Worm (Caenorhabditis elegans): ENCODE results near the gene W02B12.11.
A peak's percentile ranks its signal among the peaks of the same experiment; 100 is the strongest.

Gene W02B12.11

ce11 chrII:11467541-11467940 is 6.1 kb upstream of the W02B12.11 start, which contains the start of gene klp-17:
klp-17 (minus strand) TSS chrII:11467641.
- TF ChIP-seq ztf-11 (tag; optimal IDR thresholded peaks at IDR 0.05) (no peak), zip-2 (tag; optimal IDR thresholded peaks at IDR 0.05) (no peak), egl-43 (GFP tag; IDR thresholded peaks at IDR 0.05) (no peak), hmg-1.1 (GFP tag; IDR thresholded peaks at IDR 0.05) (no peak), mxl-2 (GFP tag; conservative IDR thresholded peaks at IDR 0.05) (no peak), ceh-62 (tag; optimal IDR thresholded peaks at IDR 0.05) (no peak)

ce11 chrII:11469574-11470108 is 4.0 kb upstream of the W02B12.11 start, which contains the start of gene cisd-1:
cisd-1 (minus strand) TSS chrII:11469624.
- TF ChIP-seq hlh-30 (tag; optimal IDR thresholded peaks at IDR 0.05; ENCODE audit: insufficient read depth) (peak; percentile 13), mxl-3 (GFP tag; optimal IDR thresholded peaks at IDR 0.05) (peak; percentile 49), dve-1 (tag; optimal IDR thresholded peaks at IDR 0.05; ENCODE audit: insufficient read depth) (peak; percentile 7), jun-1 (tag; optimal IDR thresholded peaks at IDR 0.05) (no peak), T20F7.1 (GFP tag; optimal IDR thresholded peaks at IDR 0.05) (peak; percentile 26), nhr-237 (tag; optimal IDR thresholded peaks at IDR 0.05) (no peak), nhr-28 (tag; optimal IDR thresholded peaks at IDR 0.05) (peak; percentile 98), daf-16 (GFP tag; optimal IDR thresholded peaks at IDR 0.05) (no peak), daf-16 (tag; optimal IDR thresholded peaks at IDR 0.05) (peak; percentile 28), ama-1 (optimal IDR thresholded peaks at IDR 0.05) (peak; percentile 28), hlh-11 (tag; optimal IDR thresholded peaks at IDR 0.05) (peak; percentile 53), hif-1 (tag; optimal IDR thresholded peaks at IDR 0.05) (peak in 1 of 2 experiments; percentile 49), mes-2 (tag; optimal IDR thresholded peaks at IDR 0.05; ENCODE audit: poor library complexity, severe bottlenecking) (peak; percentile 11), php-3 (GFP tag; IDR thresholded peaks at IDR 0.05) (no peak), madf-9 (GFP tag; conservative IDR thresholded peaks at IDR 0.05) (no peak), set-16 (GFP tag; IDR thresholded peaks at IDR 0.05) (no peak), nhr-11 (tag; optimal IDR thresholded peaks at IDR 0.05) (no peak), mep-1 (tag; optimal IDR thresholded peaks at IDR 0.05) (peak; percentile 62), mdl-1 (tag; optimal IDR thresholded peaks at IDR 0.05) (peak in 1 of 2 experiments; percentile 12), nhr-77 (tag; optimal IDR thresholded peaks at IDR 0.05) (peak; percentile 2), mdt-29 (GFP tag; IDR thresholded peaks at IDR 0.05) (no peak), dmd-6 (GFP tag; IDR thresholded peaks at IDR 0.05) (peak; percentile 33; the same call in 1 of the 2 replicates), pqm-1 (tag; optimal IDR thresholded peaks at IDR 0.05) (peak; percentile 45)

ce11 chrII:11471916-11472315 is 1.7 kb upstream of the W02B12.11 start, which contains the start of gene mfn-1:
mfn-1 (minus strand) TSS chrII:11472016.
- no peak for TF ChIP-seq T20F7.1 (GFP tag; optimal IDR thresholded peaks at IDR 0.05)
- no peak for TF ChIP-seq lin-38 (GFP tag; IDR thresholded peaks at IDR 0.05)
- no peak for TF ChIP-seq snpc-4 (tag; optimal IDR thresholded peaks at IDR 0.05)
- TF ChIP-seq nhr-76 (tag; optimal IDR thresholded peaks at IDR 0.05) = no peak
- TF ChIP-seq pqm-1 (tag; optimal IDR thresholded peaks at IDR 0.05) = no peak
- no peak for TF ChIP-seq dpl-1 (GFP tag; optimal IDR thresholded peaks at IDR 0.05)
- no peak for TF ChIP-seq madf-5 (GFP tag; IDR thresholded peaks at IDR 0.05)
- no peak for TF ChIP-seq hmg-1.1 (GFP tag; IDR thresholded peaks at IDR 0.05)
- no peak for TF ChIP-seq F26F4.8 (GFP tag; conservative IDR thresholded peaks at IDR 0.05)

- peak; percentile 98 for TF ChIP-seq mxl-3 (GFP tag; optimal IDR thresholded peaks at IDR 0.05)
- TF ChIP-seq set-16 (GFP tag; IDR thresholded peaks at IDR 0.05) = no peak
- no peak for TF ChIP-seq zag-1 (tag; optimal IDR thresholded peaks at IDR 0.05)
- peak; percentile 71 for TF ChIP-seq pqm-1 (tag; optimal IDR thresholded peaks at IDR 0.05)
- peak; percentile 55 for TF ChIP-seq nhr-48 (tag; optimal IDR thresholded peaks at IDR 0.05)
- no peak for TF ChIP-seq F10B5.3 (tag; optimal IDR thresholded peaks at IDR 0.05)
- no peak for TF ChIP-seq arid-1 (GFP tag; conservative IDR thresholded peaks at IDR 0.05)
- no peak for TF ChIP-seq unc-62 (GFP tag; optimal IDR thresholded peaks at IDR 0.05 in 1 of 2)
- TF ChIP-seq unc-62 (tag; optimal IDR thresholded peaks at IDR 0.05) = no peak
- TF ChIP-seq dve-1 (tag; optimal IDR thresholded peaks at IDR 0.05; ENCODE audit: insufficient read depth) = peak; percentile 64
- no peak for TF ChIP-seq vab-7 (GFP tag; IDR thresholded peaks at IDR 0.05)
- no peak for TF ChIP-seq nhr-76 (tag; optimal IDR thresholded peaks at IDR 0.05)
- TF ChIP-seq nhr-25 (tag; optimal IDR thresholded peaks at IDR 0.05; ENCODE audit: borderline replicate concordance, insufficient read depth) = no peak
- peak in 1 of 2 experiments; percentile 56 for TF ChIP-seq lsy-2 (tag; optimal IDR thresholded peaks at IDR 0.05)
- TF ChIP-seq hlh-11 (tag; optimal IDR thresholded peaks at IDR 0.05) = peak; percentile 79
- no peak for TF ChIP-seq F37D6.2 (tag; optimal IDR thresholded peaks at IDR 0.05)
- TF ChIP-seq dmd-6 (GFP tag; IDR thresholded peaks at IDR 0.05) = peak; percentile 85
- peak; percentile 33 for TF ChIP-seq nhr-10 (tag; optimal IDR thresholded peaks at IDR 0.05)
These were observed 1.1 kb upstream of the W02B12.11 start for ce11 chrII:11472542-11472941.
